Worm (Caenorhabditis elegans) whole organism, young adult: ENCODE results near the gene F13A7.11.

Experiments
- B0019.2 ChIP-seq: fragments of 200-800 bp; sonication (Bioruptor generic); conservative IDR thresholded peaks from 2 replicates; pipeline ENCODE4 v1.3.6; 2022; ENCODE audit warnings: missing genetic modification reagents, missing genetic modification characterization, missing compliant biosample characterization
- B0035.1 ChIP-seq: sonication (generic microtip); optimal IDR thresholded peaks from 2 replicates; lab custom pipeline; 2016; ENCODE audit warnings: missing genetic modification characterization, mild to moderate bottlenecking, missing compliant biosample characterization, missing genotype, missing genetic modification reagents
- C17E4.6 ChIP-seq: fragments of 200-800 bp; sonication (Bioruptor generic); IDR thresholded peaks from 2 replicates; pipeline ENCODE4 v1.3.6; 2022; ENCODE audit warnings: missing genetic modification reagents, missing genetic modification characterization, missing compliant biosample characterization
- F10E7.11 ChIP-seq: sonication (generic microtip); optimal IDR thresholded peaks from 2 replicates; lab custom pipeline; 2017; ENCODE audit warnings: mild to moderate bottlenecking, missing genetic modification characterization, moderate library complexity, missing compliant biosample characterization
- F37B4.10 ChIP-seq: fragments of 200-800 bp; sonication (Bioruptor generic); IDR thresholded peaks from 2 replicates; pipeline ENCODE4 v1.3.6; 2022; ENCODE audit warnings: missing genetic modification characterization, missing compliant biosample characterization
- F39B2.1 ChIP-seq: fragments of 200-800 bp; sonication (Bioruptor generic); IDR thresholded peaks from 2 replicates; pipeline ENCODE4 v1.3.6; 2022; ENCODE audit warnings: missing genetic modification reagents, missing genetic modification characterization, missing compliant biosample characterization
- F49E8.2 ChIP-seq: sonication (generic microtip); optimal IDR thresholded peaks from 3 replicates; lab custom pipeline; 2017; ENCODE audit warnings: missing genetic modification characterization, mild to moderate bottlenecking, missing compliant biosample characterization, antibody characterized with exemption, moderate library complexity; ENCODE audit not compliant: insufficient read depth
- K11D2.4 ChIP-seq: fragments of 200-800 bp; sonication (Bioruptor generic); IDR thresholded peaks from 2 replicates; pipeline ENCODE4 v1.3.6; 2022; ENCODE audit warnings: missing genetic modification reagents, missing genetic modification characterization, missing compliant biosample characterization
- Y53F4B.3 ChIP-seq: fragments of 200-800 bp; sonication (Bioruptor generic); IDR thresholded peaks from 2 replicates; pipeline ENCODE4 v1.3.6; 2022; ENCODE audit warnings: missing genetic modification reagents, missing genetic modification characterization, missing compliant biosample characterization
- Y56A3A.18 ChIP-seq: fragments of 200-800 bp; sonication (Bioruptor generic); IDR thresholded peaks from 2 replicates; pipeline ENCODE4 v1.3.6; 2022; ENCODE audit warnings: missing genetic modification reagents, missing genetic modification characterization, missing compliant biosample characterization
- Y67H2A.10 ChIP-seq: fragments of 200-800 bp; sonication (Bioruptor generic); conservative IDR thresholded peaks from 2 replicates; pipeline ENCODE4 v1.3.6; 2022; ENCODE audit warnings: missing genetic modification reagents, missing genetic modification characterization, missing compliant biosample characterization
- Y79H2A.3 ChIP-seq: fragments of 200-800 bp; sonication (Bioruptor generic); conservative IDR thresholded peaks from 2 replicates; pipeline ENCODE4 v1.3.6; 2022; ENCODE audit warnings: missing genetic modification reagents, missing genetic modification characterization, missing compliant biosample characterization
- Y95B8A.8 ChIP-seq: fragments of 200-800 bp; sonication (Bioruptor generic); IDR thresholded peaks from 2 replicates; pipeline ENCODE4 v1.3.6; 2022; ENCODE audit warnings: missing genetic modification reagents, missing genetic modification characterization, missing compliant biosample characterization
- ZK185.1 ChIP-seq: sonication (generic microtip); optimal IDR thresholded peaks from 2 replicates; lab custom pipeline; 2016; ENCODE audit warnings: mild to moderate bottlenecking, missing genetic modification characterization, missing compliant biosample characterization; ENCODE audit not compliant: poor library complexity, severe bottlenecking
- ama-1 ChIP-seq, 3 experiments: fragments of 150-350 bp in 1 of 3; sonication (generic microtip) in 2 of 3; optimal IDR thresholded peaks; 2 replicates each; lab custom pipeline; 2014 to 2018; ENCODE audit warnings: missing biosample characterization in 2 of 3, missing genetic modification characterization in 2 of 3, missing genetic modification reagents in 2 of 3
- cebp-1 ChIP-seq, 2 experiments: fragments of 200-800 bp in 1 of 2; sonication (Bioruptor generic) in 1 of 2; sonication (generic microtip) in 1 of 2; IDR thresholded peaks in 1 of 2; optimal IDR thresholded peaks in 1 of 2; 2 replicates each; pipeline versions ENCODE4 v1.3.6 to Lab custom; 2017 to 2022; ENCODE audit warnings: missing compliant biosample characterization in 2 of 2, missing genetic modification characterization in 2 of 2, mild to moderate bottlenecking in 1 of 2, missing genetic modification reagents in 1 of 2, moderate library complexity in 1 of 2
- cebp-2 ChIP-seq: fragments of 200-800 bp; sonication (Bioruptor generic); IDR thresholded peaks from 2 replicates; pipeline ENCODE4 v1.3.6; 2022; ENCODE audit warnings: missing genetic modification characterization, missing compliant biosample characterization
- ceh-40 ChIP-seq: fragments of 200-800 bp; sonication (Bioruptor generic); IDR thresholded peaks from 2 replicates; pipeline ENCODE4 v1.3.6; 2022; ENCODE audit warnings: missing genetic modification characterization, missing compliant biosample characterization
- ceh-91 ChIP-seq: fragments of 200-800 bp; sonication (Bioruptor generic); IDR thresholded peaks from 2 replicates; pipeline ENCODE4 v1.3.6; 2022; ENCODE audit warnings: missing genetic modification reagents, missing genetic modification characterization, missing compliant biosample characterization
- dox-1 ChIP-seq: fragments of 200-800 bp; sonication (Bioruptor generic); IDR thresholded peaks from 2 replicates; pipeline ENCODE4 v1.3.6; 2022; ENCODE audit warnings: missing genetic modification reagents, missing genetic modification characterization, missing compliant biosample characterization
- dpff-1 ChIP-seq: sonication (generic microtip); optimal IDR thresholded peaks from 2 replicates; lab custom pipeline; 2017; ENCODE audit warnings: mild to moderate bottlenecking, missing genetic modification characterization, missing compliant biosample characterization
- egl-18 ChIP-seq: fragments of 200-800 bp; sonication (Bioruptor generic); IDR thresholded peaks from 2 replicates; pipeline ENCODE4 v1.3.6; 2022; ENCODE audit warnings: missing genetic modification reagents, missing genetic modification characterization, missing compliant biosample characterization
- ekl-4 ChIP-seq: fragments of 200-800 bp; sonication (Bioruptor generic); IDR thresholded peaks from 2 replicates; pipeline ENCODE4 v1.3.6; 2022; ENCODE audit warnings: missing genetic modification reagents, missing genetic modification characterization, missing compliant biosample characterization
- hlh-12 ChIP-seq: sonication (generic microtip); optimal IDR thresholded peaks from 2 replicates; lab custom pipeline; 2016; ENCODE audit warnings: missing genetic modification characterization, missing compliant biosample characterization
- lag-1 ChIP-seq: fragments of 200-800 bp; sonication (Bioruptor generic); IDR thresholded peaks from 2 replicates; pipeline ENCODE4 v1.3.6; 2022; ENCODE audit warnings: missing genetic modification reagents, missing genetic modification characterization, missing compliant biosample characterization
- lin-54 ChIP-seq: fragments of 200-800 bp; sonication (Bioruptor generic); optimal IDR thresholded peaks from 2 replicates; lab custom pipeline; 2018; ENCODE audit warnings: mild to moderate bottlenecking, missing genetic modification characterization, missing compliant biosample characterization
- lsl-1 ChIP-seq: fragments of 200-800 bp; sonication (Bioruptor generic); optimal IDR thresholded peaks from 2 replicates; lab custom pipeline; 2018; ENCODE audit warnings: mild to moderate bottlenecking, missing genetic modification characterization, moderate library complexity, missing compliant biosample characterization
- mcd-1 ChIP-seq: fragments of 200-800 bp; sonication (Bioruptor generic); IDR thresholded peaks from 2 replicates; pipeline ENCODE4 v1.3.6; 2022; ENCODE audit warnings: missing genetic modification reagents, missing genetic modification characterization, missing compliant biosample characterization
- mel-28 ChIP-seq: sonication (generic microtip); optimal IDR thresholded peaks from 2 replicates; lab custom pipeline; 2016; ENCODE audit warnings: borderline replicate concordance, mild to moderate bottlenecking, missing genetic modification characterization, missing compliant biosample characterization
- nfyb-1 ChIP-seq: fragments of 200-800 bp; sonication (Bioruptor generic); IDR thresholded peaks from 2 replicates; pipeline ENCODE4 v1.3.6; 2022; ENCODE audit warnings: missing genetic modification reagents, missing genetic modification characterization, missing compliant biosample characterization
- nhr-179 ChIP-seq: sonication (generic microtip); optimal IDR thresholded peaks from 2 replicates; lab custom pipeline; 2016; ENCODE audit warnings: mild to moderate bottlenecking, missing genetic modification characterization, missing compliant biosample characterization
- nhr-27 ChIP-seq: fragments of 200-800 bp; sonication (Bioruptor generic); optimal IDR thresholded peaks from 2 replicates; lab custom pipeline; 2018; ENCODE audit warnings: mild to moderate bottlenecking, missing genetic modification characterization, moderate library complexity, missing compliant biosample characterization
- nhr-80 ChIP-seq: sonication (generic microtip); optimal IDR thresholded peaks from 2 replicates; lab custom pipeline; 2016; ENCODE audit warnings: missing genetic modification characterization, missing compliant biosample characterization
- pbrm-1 ChIP-seq: fragments of 200-800 bp; sonication (Bioruptor generic); IDR thresholded peaks from 2 replicates; pipeline ENCODE4 v1.3.6; 2022; ENCODE audit warnings: missing genetic modification reagents, missing genetic modification characterization, missing compliant biosample characterization
- repo-1 ChIP-seq: sonication (generic microtip); optimal IDR thresholded peaks from 2 replicates; lab custom pipeline; 2017; ENCODE audit warnings: mild to moderate bottlenecking, missing genetic modification characterization, missing compliant biosample characterization
- snpc-1.1 ChIP-seq: sonication (generic microtip); optimal IDR thresholded peaks from 2 replicates; lab custom pipeline; 2017; ENCODE audit warnings: missing genetic modification characterization, mild to moderate bottlenecking, missing compliant biosample characterization, antibody characterized with exemption, moderate library complexity, missing genotype, missing genetic modification reagents; ENCODE audit not compliant: insufficient read depth
- snpc-1.3 ChIP-seq: sonication (generic microtip); optimal IDR thresholded peaks from 2 replicates; lab custom pipeline; 2017; ENCODE audit warnings: missing genetic modification characterization, mild to moderate bottlenecking, missing compliant biosample characterization, antibody characterized with exemption, moderate library complexity, missing genotype, missing genetic modification reagents; ENCODE audit not compliant: insufficient read depth
- somi-1 ChIP-seq: fragments of 200-800 bp; sonication (Bioruptor generic); optimal IDR thresholded peaks from 2 replicates; lab custom pipeline; 2018; ENCODE audit warnings: mild to moderate bottlenecking, missing genetic modification characterization, missing compliant biosample characterization
- tbx-9 ChIP-seq: sonication (generic microtip); optimal IDR thresholded peaks from 2 replicates; lab custom pipeline; 2016; ENCODE audit warnings: borderline replicate concordance, missing genetic modification characterization, inconsistent platforms, missing compliant biosample characterization
- unc-130 ChIP-seq: sonication (generic microtip); optimal IDR thresholded peaks from 2 replicates; lab custom pipeline; 2016; ENCODE audit warnings: missing genetic modification reagents, missing genetic modification characterization, missing compliant biosample characterization
- xnd-1 ChIP-seq: sonication (generic microtip); optimal IDR thresholded peaks from 2 replicates; lab custom pipeline; 2016; ENCODE audit warnings: missing genotype, missing genetic modification reagents, missing genetic modification characterization, missing compliant biosample characterization
- zfh-2 ChIP-seq: fragments of 200-800 bp; sonication (Bioruptor generic); conservative IDR thresholded peaks from 2 replicates; pipeline ENCODE4 v1.3.6; 2022; ENCODE audit warnings: missing genetic modification reagents, missing genetic modification characterization, missing compliant biosample characterization
- zim-3 ChIP-seq: sonication (generic microtip); optimal IDR thresholded peaks from 2 replicates; lab custom pipeline; 2017; ENCODE audit warnings: mild to moderate bottlenecking, missing genetic modification characterization, moderate library complexity, missing compliant biosample characterization
- ztf-26 ChIP-seq: sonication (generic microtip); optimal IDR thresholded peaks from 2 replicates; lab custom pipeline; 2017; ENCODE audit warnings: missing genetic modification characterization, missing compliant biosample characterization
- ztf-3 ChIP-seq: fragments of 200-800 bp; sonication (Bioruptor generic); optimal IDR thresholded peaks from 2 replicates; lab custom pipeline; 2018; ENCODE audit warnings: mild to moderate bottlenecking, missing genetic modification characterization, missing compliant biosample characterization

F13A7.11 gene

DNA sequence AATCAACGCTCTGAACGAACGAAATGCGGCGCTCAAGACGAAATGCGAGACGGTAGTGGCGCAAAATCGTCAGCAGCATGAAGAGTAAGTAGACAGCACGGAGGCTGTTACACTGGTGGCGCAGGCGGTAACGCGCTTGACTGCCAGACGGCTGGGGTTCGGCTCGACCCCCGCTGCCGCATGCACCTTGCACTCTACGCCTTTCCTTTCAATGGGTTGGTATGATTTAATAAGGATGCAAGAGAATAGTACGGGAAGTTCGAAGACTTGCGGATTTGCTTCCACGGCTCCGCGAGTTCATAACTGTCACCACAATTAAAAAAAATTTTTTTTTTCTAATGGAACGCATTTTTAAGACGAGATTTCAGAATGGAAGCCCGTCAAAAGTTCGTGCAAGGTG lies 25.1 kb downstream of the F13A7.11 start (continued):
- no peak for TF ChIP-seq ceh-40 (GFP tag; lab: Robert Waterston, UW)
- TF ChIP-seq, all 124 proteins: peak for 100

DNA sequence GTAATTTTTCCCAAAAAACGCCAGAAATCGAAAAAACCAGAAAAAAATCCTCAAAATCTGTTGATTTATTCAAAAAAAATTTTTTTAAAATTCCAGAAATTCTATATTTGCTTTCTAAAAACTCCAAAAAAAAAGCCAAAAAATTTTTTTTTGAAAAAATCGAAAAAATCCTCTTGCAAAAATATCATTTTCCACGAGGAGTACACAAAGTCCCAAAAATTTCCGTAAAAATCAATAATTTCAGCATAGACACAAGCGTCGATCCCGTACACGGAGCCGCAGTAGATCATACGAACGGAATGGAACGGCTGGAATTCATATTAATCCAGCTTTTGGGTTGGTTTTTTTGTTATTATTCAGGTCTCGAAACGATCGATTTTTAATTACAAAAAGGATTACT lies 27.0 kb downstream of the F13A7.11 start:
- TF ChIP-seq mcd-1 (GFP tag; lab: Robert Waterston, UW) (no peak), ZK185.1 (tag; lab: Kevin White, UChicago) (no peak), Y53F4B.3 (GFP tag; lab: Robert Waterston, UW) (no peak), C17E4.6 (GFP tag; lab: Robert Waterston, UW) (no peak), mel-28 (no peak), xnd-1 (no peak), snpc-1.3 (no peak), cebp-1 (GFP tag; IDR thresholded peaks at IDR 0.05; lab: Robert Waterston, UW) (no peak), cebp-1 (tag; optimal IDR thresholded peaks at IDR 0.05; lab: Kevin White, UChicago) (no peak), F10E7.11 (tag; lab: Kevin White, UChicago) (no peak), tbx-9 (tag; lab: Kevin White, UChicago) (no peak), zim-3 (tag; lab: Kevin White, UChicago) (no peak), cebp-2 (GFP tag; lab: Robert Waterston, UW) (no peak), dpff-1 (tag; lab: Kevin White, UChicago) (no peak), lin-54 (no peak), F49E8.2 (tag; lab: Kevin White, UChicago) (no peak), egl-18 (GFP tag; lab: Robert Waterston, UW) (no peak), pbrm-1 (GFP tag; lab: Robert Waterston, UW) (no peak), lag-1 (GFP tag; lab: Robert Waterston, UW) (no peak), B0035.1 (no peak)

DNA sequence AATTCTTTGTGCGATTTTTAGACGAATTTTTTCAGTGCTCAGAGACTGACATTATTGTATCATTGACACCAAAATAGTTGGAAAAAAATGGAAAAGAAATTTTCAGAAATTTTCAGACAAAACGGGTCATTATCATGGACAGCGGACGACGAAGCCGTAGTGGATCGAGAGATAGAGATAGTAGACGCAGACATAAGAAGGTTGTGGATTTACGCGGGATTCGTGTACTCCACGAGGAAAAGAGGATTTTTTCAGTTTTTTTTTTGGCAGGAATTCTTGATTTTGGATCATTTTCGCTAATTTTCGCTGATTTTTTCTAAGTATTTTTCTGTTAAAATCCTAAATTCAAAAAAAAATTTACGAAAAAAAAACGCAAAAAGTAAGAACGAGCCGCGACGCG lies 27.5 kb downstream of the F13A7.11 start, which contains the start of gene W08G11.3:
Gene W08G11.3 (plus strand): TSS at position 107 of the 400 bp plus-strand sequence.
- no peak for TF ChIP-seq lsl-1 (GFP tag; lab: Kevin White, UChicago)
- 0 out of 2 replicates have a peak, but pooled peaks have one; percentile 25 for TF ChIP-seq Y95B8A.8 (GFP tag; lab: Robert Waterston, UW)
- TF ChIP-seq nhr-27, result no peak
- no peak for TF ChIP-seq Y67H2A.10 (GFP tag; lab: Robert Waterston, UW)
- TF ChIP-seq Y79H2A.3 (GFP tag; lab: Robert Waterston, UW), result no peak
- TF ChIP-seq ama-1 (optimal IDR thresholded peaks at IDR 0.05; lab: Kevin White, UChicago), result no peak
- no peak for TF ChIP-seq ama-1 (GFP tag; optimal IDR thresholded peaks at IDR 0.05; lab: Kevin White, UChicago)
- no peak for TF ChIP-seq hlh-12 (tag; lab: Kevin White, UChicago)
- TF ChIP-seq snpc-1.1 (tag; lab: Kevin White, UChicago), result no peak
- TF ChIP-seq ztf-26 (tag; lab: Kevin White, UChicago), result no peak
- no peak for TF ChIP-seq zfh-2 (GFP tag; lab: Robert Waterston, UW)
- no peak for TF ChIP-seq F39B2.1 (GFP tag; lab: Robert Waterston, UW)
- TF ChIP-seq lag-1 (GFP tag; lab: Robert Waterston, UW), result no peak
- 0 out of 2 replicates have a peak, but pooled peaks have one; percentile 42 for TF ChIP-seq Y56A3A.18
- TF ChIP-seq nfyb-1 (GFP tag; lab: Robert Waterston, UW), result 0 out of 2 replicates have a peak, but pooled peaks have one; percentile 14
- no peak for TF ChIP-seq F37B4.10 (GFP tag; lab: Robert Waterston, UW)
- TF ChIP-seq ekl-4 (GFP tag; lab: Robert Waterston, UW), result no peak
- TF ChIP-seq somi-1 (GFP tag; lab: Kevin White, UChicago), result no peak
- TF ChIP-seq ztf-3 (GFP tag; lab: Kevin White, UChicago), result no peak
- TF ChIP-seq B0019.2 (GFP tag; lab: Robert Waterston, UW), result 0 out of 2 replicates have a peak, but pooled peaks have one; percentile 34
- TF ChIP-seq repo-1 (tag; lab: Kevin White, UChicago), result no peak
- TF ChIP-seq lin-54, result no peak
- TF ChIP-seq dox-1, result no peak
- TF ChIP-seq K11D2.4 (GFP tag; lab: Robert Waterston, UW), result no peak
- TF ChIP-seq unc-130 (GFP tag; lab: Kevin White, UChicago), result no peak
- no peak for TF ChIP-seq nhr-179 (tag; lab: Kevin White, UChicago)
- no peak for TF ChIP-seq ceh-91 (GFP tag; lab: Robert Waterston, UW)
- no peak for TF ChIP-seq nhr-80 (tag; lab: Kevin White, UChicago)
